Fruit fly (Drosophila melanogaster): ENCODE data around the gene CG15580.

The CG15580 gene

DNA sequence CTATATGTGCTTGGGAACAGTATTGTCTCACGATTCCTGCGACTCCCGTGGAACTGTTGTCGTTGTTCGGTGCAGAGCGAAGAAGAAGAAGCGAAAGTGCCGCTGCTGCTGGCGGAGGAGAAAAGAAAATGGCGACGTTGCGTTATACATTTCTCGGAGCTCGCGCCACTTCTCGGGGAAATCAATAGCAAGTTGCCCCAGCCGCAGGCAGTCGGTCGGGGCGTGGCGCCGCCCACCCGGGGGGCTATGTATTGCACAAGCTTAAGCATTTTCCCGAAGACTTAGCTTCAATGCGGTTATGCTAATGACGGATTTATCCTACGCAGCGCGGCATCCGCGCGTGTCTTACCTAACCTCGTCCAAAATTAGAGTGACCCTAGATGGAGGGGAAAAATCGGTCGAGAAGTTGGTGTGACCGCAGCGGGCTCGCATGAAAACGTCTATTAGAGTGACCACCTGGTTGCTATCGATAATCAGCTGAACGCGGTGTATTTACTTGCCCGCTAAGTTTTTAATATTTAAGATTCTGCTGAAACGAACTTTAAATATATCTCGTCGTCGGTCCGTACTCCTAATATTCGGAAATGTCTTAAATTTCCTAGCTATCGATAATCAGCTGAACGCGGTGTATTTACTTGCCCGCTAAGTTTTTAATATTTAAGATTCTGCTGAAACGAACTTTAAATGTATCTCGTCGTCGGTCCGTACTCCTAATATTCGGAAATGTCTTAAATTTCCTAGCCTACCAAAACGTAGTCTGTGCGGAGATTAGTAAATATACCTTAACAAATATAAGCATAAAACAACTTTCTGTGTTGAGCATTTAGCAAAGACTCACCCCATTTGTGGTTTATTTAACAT lies 48.9 kb downstream of the CG15580 start, which contains the start of gene Rm62 (continued):
- TF ChIP-seq so (GFP tag; IDR thresholded peaks at IDR 0.05), result 0 out of 3 replicates have a peak, but pooled peaks have one; percentile 33
- TF ChIP-seq ase (GFP tag; IDR thresholded peaks at IDR 0.05), result no peak
- no peak for TF ChIP-seq aop (GFP tag; IDR thresholded peaks at IDR 0.05)
- no peak for TF ChIP-seq CG1602 (GFP tag; optimal IDR thresholded peaks at IDR 0.05)
- TF ChIP-seq CG17385 (GFP tag; optimal IDR thresholded peaks at IDR 0.05), result peak; percentile 91
- no peak for TF ChIP-seq CG18599 (GFP tag; optimal IDR thresholded peaks at IDR 0.05)
- TF ChIP-seq Xrp1 (GFP tag; IDR thresholded peaks at IDR 0.05), result peak; percentile 40; the same call in 1 of the 2 replicates
- no peak for TF ChIP-seq H15 (GFP tag; IDR thresholded peaks at IDR 0.05)
- TF ChIP-seq CG1233 (GFP tag; optimal IDR thresholded peaks at IDR 0.05), result peak; percentile 32
- TF ChIP-seq Mad (GFP tag; optimal IDR thresholded peaks at IDR 0.05), result no peak
- TF ChIP-seq Vsx1 (GFP tag; optimal IDR thresholded peaks at IDR 0.05), result no peak
- peak; percentile 38 for TF ChIP-seq Lhr (GFP tag; optimal IDR thresholded peaks at IDR 0.05)
- no peak for TF ChIP-seq CG15073 (GFP tag; optimal IDR thresholded peaks at IDR 0.05)
- TF ChIP-seq toy (GFP tag; IDR thresholded peaks at IDR 0.05), result no peak
- no peak for TF ChIP-seq CG4282 (GFP tag; optimal IDR thresholded peaks at IDR 0.05)
- TF ChIP-seq Stat92E (GFP tag; optimal IDR thresholded peaks at IDR 0.05), result peak in 1 of 3 experiments; percentile 55
- peak; percentile 52 for TF ChIP-seq scrt (GFP tag; optimal IDR thresholded peaks at IDR 0.05)
- no peak for TF ChIP-seq chif (GFP tag; optimal IDR thresholded peaks at IDR 0.05)
- TF ChIP-seq B-H2 (GFP tag; optimal IDR thresholded peaks at IDR 0.05), result peak; percentile 29
- TF ChIP-seq CG18764 (GFP tag; optimal IDR thresholded peaks at IDR 0.05), result no peak
- peak; percentile 52 for TF ChIP-seq CG15514 (GFP tag; optimal IDR thresholded peaks at IDR 0.05)
- TF ChIP-seq onecut (GFP tag; IDR thresholded peaks at IDR 0.05), result peak; percentile 75
- no peak for TF ChIP-seq ERR (GFP tag; optimal IDR thresholded peaks at IDR 0.05)
- no peak for TF ChIP-seq Deaf1 (tag; optimal IDR thresholded peaks at IDR 0.05)
- TF ChIP-seq CG3163 (GFP tag; optimal IDR thresholded peaks at IDR 0.05), result no peak
- no peak for TF ChIP-seq hth (optimal IDR thresholded peaks at IDR 0.05)
- peak; percentile 11 for TF ChIP-seq CG13424 (tag; optimal IDR thresholded peaks at IDR 0.05)
- peak; percentile 18 for TF ChIP-seq CG15269 (tag; optimal IDR thresholded peaks at IDR 0.05)
- peak; percentile 54; the same call in 2 of the 3 replicates for TF ChIP-seq knrl (GFP tag; IDR thresholded peaks at IDR 0.05; ENCODE audit: partially characterized antibody)
- TF ChIP-seq ap (GFP tag; IDR thresholded peaks at IDR 0.05), result no peak
- TF ChIP-seq sens-2 (GFP tag; IDR thresholded peaks at IDR 0.05), result no peak
- peak in 1 of 2 experiments; percentile 21 for TF ChIP-seq Eip74EF (GFP tag; optimal IDR thresholded peaks at IDR 0.05)
- peak; percentile 56 for TF ChIP-seq CG34376 (GFP tag; optimal IDR thresholded peaks at IDR 0.05)
- TF ChIP-seq zen2 (GFP tag; IDR thresholded peaks at IDR 0.05; ENCODE audit: partially characterized antibody), result no peak
- TF ChIP-seq bcd (GFP tag; optimal IDR thresholded peaks at IDR 0.05), result peak; percentile 12
- TF ChIP-seq hbn (GFP tag; IDR thresholded peaks at IDR 0.05; ENCODE audit: partially characterized antibody), result peak; percentile 21; the same call in 1 of the 2 replicates
- TF ChIP-seq Opbp (GFP tag; IDR thresholded peaks at IDR 0.05; ENCODE audit: partially characterized antibody), result no peak; the same call in 2 of the 3 replicates
- TF ChIP-seq CG4360 (GFP tag; IDR thresholded peaks at IDR 0.05), result peak; percentile 43; the same call in 1 of the 2 replicates
- TF ChIP-seq YL-1 (GFP tag; optimal IDR thresholded peaks at IDR 0.05), result peak; percentile 92
- TF ChIP-seq pho (GFP tag; optimal IDR thresholded peaks at IDR 0.05), result no peak
- TF ChIP-seq Bgb (GFP tag; IDR thresholded peaks at IDR 0.05; ENCODE audit: partially characterized antibody), result peak; percentile 62
- TF ChIP-seq chm (GFP tag; IDR thresholded peaks at IDR 0.05), result peak; percentile 83
- no peak for TF ChIP-seq Sin3A (optimal IDR thresholded peaks at IDR 0.05)
- TF ChIP-seq sob (GFP tag; IDR thresholded peaks at IDR 0.05), result peak; percentile 52
- peak; percentile 18 for TF ChIP-seq kah (GFP tag; optimal IDR thresholded peaks at IDR 0.05)
- TF ChIP-seq CG3726 (GFP tag; IDR thresholded peaks at IDR 0.05), result no peak
- TF ChIP-seq Hsf (GFP tag; optimal IDR thresholded peaks at IDR 0.05), result no peak
- TF ChIP-seq CrebB (tag; optimal IDR thresholded peaks at IDR 0.05), result peak; percentile 4

All from whole organism, embryonic.